Fruit fly (Drosophila melanogaster) whole organism, embryonic: ENCODE measurements around the gene barc.
A peak's percentile ranks its signal among the peaks of the same experiment; 100 is the strongest.

ENCODE experiments used
- Asciz ChIP-seq: fragments of 200-800 bp; sonication (Bioruptor generic); optimal IDR thresholded peaks from 2 replicates; lab custom pipeline; 2017; ENCODE audit warnings: missing biosample characterization, mild to moderate bottlenecking, missing genetic modification characterization, missing genetic modification reagents
- CG11085 ChIP-seq: fragments of 200-800 bp; sonication (Bioruptor generic); IDR thresholded peaks from 2 replicates; pipeline ENCODE4 v1.3.6; 2022; ENCODE audit warnings: missing biosample characterization, missing genetic modification characterization
- CG1233 ChIP-seq: fragments of 200-800 bp; sonication (Bioruptor generic); optimal IDR thresholded peaks from 4 replicates; lab custom pipeline; 2018; ENCODE audit warnings: missing biosample characterization, mild to moderate bottlenecking, missing genetic modification characterization
- CG12769 ChIP-seq: fragments of 200-800 bp; sonication (Bioruptor generic); optimal IDR thresholded peaks from 2 replicates; lab custom pipeline; 2019; ENCODE audit warnings: missing biosample characterization, mild to moderate bottlenecking, missing genetic modification characterization, moderate library complexity
- CG1529 ChIP-seq: fragments of 200-800 bp; sonication (Bioruptor generic); optimal IDR thresholded peaks from 3 replicates; lab custom pipeline; 2018; ENCODE audit warnings: missing biosample characterization, missing genetic modification characterization
- CG18011 ChIP-seq: fragments of 200-800 bp; sonication (Bioruptor generic); optimal IDR thresholded peaks from 2 replicates; lab custom pipeline; 2017; ENCODE audit warnings: missing biosample characterization, missing genetic modification characterization, mild to moderate bottlenecking, moderate library complexity, missing genotype
- CG2116 ChIP-seq: fragments of 200-800 bp; sonication (Bioruptor generic); optimal IDR thresholded peaks from 3 replicates; lab custom pipeline; 2018; ENCODE audit warnings: missing biosample characterization, mild to moderate bottlenecking, missing genetic modification characterization
- CG3065 ChIP-seq: fragments of 200-800 bp; sonication (Bioruptor generic); optimal IDR thresholded peaks from 2 replicates; lab custom pipeline; 2016; ENCODE audit warnings: missing biosample characterization, missing genetic modification characterization
- CG32767 ChIP-seq: fragments of 200-800 bp; sonication (Bioruptor generic); IDR thresholded peaks from 2 replicates; pipeline ENCODE4 v1.3.6; 2022; ENCODE audit warnings: missing biosample characterization, missing genetic modification characterization
- CG34422 ChIP-seq: fragments of 200-800 bp; sonication (Bioruptor generic); IDR thresholded peaks from 3 replicates; pipeline ENCODE4 v1.3.6; 2022; ENCODE audit warnings: missing biosample characterization, missing genetic modification characterization
- CG6272 ChIP-seq: fragments of 200-800 bp; sonication (Bioruptor generic); IDR thresholded peaks from 2 replicates; pipeline ENCODE4 v1.3.6; 2022; ENCODE audit warnings: missing biosample characterization, missing genetic modification characterization
- CG7745 ChIP-seq: fragments of 200-800 bp; sonication (Bioruptor generic); optimal IDR thresholded peaks from 2 replicates; lab custom pipeline; 2018; ENCODE audit warnings: missing biosample characterization, mild to moderate bottlenecking, missing genetic modification characterization, moderate library complexity
- CG7786 ChIP-seq: fragments of 200-800 bp; sonication (Bioruptor generic); optimal IDR thresholded peaks from 2 replicates; lab custom pipeline; 2016; ENCODE audit warnings: missing biosample characterization, missing genetic modification characterization
- CG7928 ChIP-seq: fragments of 200-800 bp; sonication (Bioruptor generic); optimal IDR thresholded peaks from 2 replicates; lab custom pipeline; 2017; ENCODE audit warnings: missing biosample characterization, mild to moderate bottlenecking, missing genetic modification characterization
- CG7963 ChIP-seq: fragments of 200-800 bp; sonication (Bioruptor generic); IDR thresholded peaks from 3 replicates; pipeline ENCODE4 v1.3.6; 2022; ENCODE audit warnings: missing biosample characterization, missing genetic modification characterization; ENCODE audit not compliant: partially characterized antibody
- CG8281 ChIP-seq: fragments of 200-800 bp; sonication (Bioruptor generic); optimal IDR thresholded peaks from 2 replicates; lab custom pipeline; 2018; ENCODE audit warnings: missing biosample characterization, mild to moderate bottlenecking, missing genetic modification characterization, moderate library complexity
- CG8290 ChIP-seq, 3 experiments: fragments of 200-800 bp; sonication (Bioruptor generic); optimal IDR thresholded peaks; 2 replicates each; lab custom pipeline; 2016 to 2019; ENCODE audit warnings: missing biosample characterization in 3 of 3, missing genetic modification characterization in 3 of 3, mild to moderate bottlenecking in 2 of 3, moderate library complexity in 1 of 3
- Doc3 ChIP-seq: fragments of 200-800 bp; sonication (Bioruptor generic); IDR thresholded peaks from 3 replicates; pipeline ENCODE4 v1.3.6; 2022; ENCODE audit warnings: missing biosample characterization, missing genetic modification characterization; ENCODE audit not compliant: partially characterized antibody
- Drgx ChIP-seq: fragments of 200-800 bp; sonication (Bioruptor generic); IDR thresholded peaks from 2 replicates; pipeline ENCODE4 v1.3.6; 2022; ENCODE audit warnings: missing biosample characterization, missing genetic modification characterization
- E2f1 ChIP-seq: fragments of 200-800 bp; sonication (Bioruptor generic); IDR thresholded peaks from 2 replicates; pipeline ENCODE4 v1.3.6; 2022; ENCODE audit warnings: missing biosample characterization, missing genetic modification characterization
- Ets97D ChIP-seq: fragments of 200-800 bp; sonication (Bioruptor generic); optimal IDR thresholded peaks from 3 replicates; lab custom pipeline; 2016; ENCODE audit warnings: missing biosample characterization, missing genetic modification characterization
- Hr3 ChIP-seq: fragments of 200-800 bp; sonication (Bioruptor generic); optimal IDR thresholded peaks from 3 replicates; lab custom pipeline; 2016; ENCODE audit warnings: missing biosample characterization, missing genetic modification characterization
- Lim3 ChIP-seq: fragments of 200-800 bp; sonication (Bioruptor generic); IDR thresholded peaks from 2 replicates; pipeline ENCODE4 v1.3.6; 2022; ENCODE audit warnings: missing biosample characterization, missing genetic modification characterization
- Nf-YA ChIP-seq: fragments of 200-800 bp; sonication (Bioruptor generic); IDR thresholded peaks from 2 replicates; pipeline ENCODE4 v1.3.6; 2022; ENCODE audit warnings: missing biosample characterization, missing genetic modification characterization
- Oli ChIP-seq: fragments of 200-800 bp; sonication (Bioruptor generic); optimal IDR thresholded peaks from 2 replicates; lab custom pipeline; 2018; ENCODE audit warnings: missing biosample characterization, mild to moderate bottlenecking, missing genetic modification characterization, moderate library complexity
- Spps ChIP-seq: fragments of 200-800 bp; sonication (Bioruptor generic); optimal IDR thresholded peaks from 2 replicates; lab custom pipeline; 2018; ENCODE audit warnings: missing biosample characterization, mild to moderate bottlenecking, missing genetic modification characterization
- Vsx1 ChIP-seq: fragments of 200-800 bp; sonication (Bioruptor generic); optimal IDR thresholded peaks from 2 replicates; lab custom pipeline; 2017; ENCODE audit warnings: missing biosample characterization, mild to moderate bottlenecking, missing genetic modification characterization, missing genetic modification reagents
- bab2 ChIP-seq: fragments of 200-800 bp; sonication (Bioruptor generic); optimal IDR thresholded peaks from 2 replicates; lab custom pipeline; 2016; ENCODE audit warnings: missing biosample characterization, missing genetic modification characterization
- bcd ChIP-seq: fragments of 200-800 bp; sonication (Bioruptor generic); optimal IDR thresholded peaks from 2 replicates; lab custom pipeline; 2017; ENCODE audit warnings: missing biosample characterization, mild to moderate bottlenecking, missing genetic modification characterization
- bsh ChIP-seq, 2 experiments: fragments of 200-800 bp; sonication (Bioruptor generic); optimal IDR thresholded peaks; 2 replicates each; lab custom pipeline; 2017 to 2018; ENCODE audit warnings: mild to moderate bottlenecking in 2 of 2, missing biosample characterization in 2 of 2, missing genetic modification characterization in 2 of 2, moderate library complexity in 1 of 2
- btn ChIP-seq: fragments of 200-800 bp; sonication (Bioruptor generic); optimal IDR thresholded peaks from 2 replicates; lab custom pipeline; 2016; ENCODE audit warnings: missing biosample characterization, missing genetic modification characterization
- chif ChIP-seq, 2 experiments: fragments of 200-800 bp; sonication (Bioruptor generic); optimal IDR thresholded peaks; 3 replicates each; lab custom pipeline; 2016; ENCODE audit warnings: missing biosample characterization in 2 of 2, missing genetic modification characterization in 2 of 2
- disco-r ChIP-seq: fragments of 200-800 bp; sonication (Bioruptor generic); optimal IDR thresholded peaks from 2 replicates; lab custom pipeline; 2016; ENCODE audit warnings: missing biosample characterization, missing genetic modification characterization
- emc ChIP-seq: fragments of 200-800 bp; sonication (Bioruptor generic); optimal IDR thresholded peaks from 2 replicates; lab custom pipeline; 2016; ENCODE audit warnings: missing biosample characterization, missing genetic modification characterization
- fu2 ChIP-seq: fragments of 200-800 bp; sonication (Bioruptor generic); optimal IDR thresholded peaks from 2 replicates; lab custom pipeline; 2016; ENCODE audit warnings: missing biosample characterization, missing genetic modification characterization
- gem ChIP-seq: fragments of 200-800 bp; sonication (Bioruptor generic); optimal IDR thresholded peaks from 2 replicates; lab custom pipeline; 2019; ENCODE audit warnings: missing biosample characterization, mild to moderate bottlenecking, missing genetic modification characterization, moderate library complexity
- gfzf ChIP-seq: fragments of 200-800 bp; sonication (Bioruptor generic); optimal IDR thresholded peaks from 2 replicates; lab custom pipeline; 2016; ENCODE audit warnings: missing biosample characterization, mild to moderate bottlenecking, missing genetic modification characterization, moderate library complexity
- ind ChIP-seq: fragments of 200-800 bp; sonication (Bioruptor generic); optimal IDR thresholded peaks from 3 replicates; lab custom pipeline; 2016; ENCODE audit warnings: missing biosample characterization, missing genetic modification characterization
- kni ChIP-seq: fragments of 200-800 bp; sonication (Bioruptor generic); optimal IDR thresholded peaks from 3 replicates; lab custom pipeline; 2017; ENCODE audit warnings: mild to moderate bottlenecking, missing biosample characterization, missing genetic modification reagents, missing genetic modification characterization
- knrl ChIP-seq: fragments of 200-800 bp; sonication (Bioruptor generic); IDR thresholded peaks from 3 replicates; pipeline ENCODE4 v1.3.6; 2022; ENCODE audit warnings: missing biosample characterization, missing genetic modification characterization; ENCODE audit not compliant: partially characterized antibody
- lov ChIP-seq, 2 experiments: fragments of 200-800 bp in 1 of 2; fragments of >200 bp in 1 of 2; sonication (Bioruptor generic) in 1 of 2; IDR thresholded peaks in 1 of 2; optimal IDR thresholded peaks in 1 of 2; 2 replicates in 1 of 2; 3 replicates in 1 of 2; pipeline versions ENCODE4 v1.3.6 to Lab custom; 2017 to 2022; ENCODE audit warnings: missing biosample characterization in 1 of 2, missing genetic modification characterization in 1 of 2
- nerfin-2 ChIP-seq: fragments of 200-800 bp; sonication (Bioruptor generic); IDR thresholded peaks from 2 replicates; pipeline ENCODE4 v1.3.6; 2022; ENCODE audit warnings: missing biosample characterization, missing genetic modification characterization; ENCODE audit not compliant: partially characterized antibody
- pfk ChIP-seq: fragments of 200-800 bp; sonication (Bioruptor generic); optimal IDR thresholded peaks from 2 replicates; lab custom pipeline; 2018; ENCODE audit warnings: missing biosample characterization, mild to moderate bottlenecking, missing genetic modification characterization, moderate library complexity
- pho ChIP-seq: fragments of 200-800 bp; sonication (Bioruptor generic); optimal IDR thresholded peaks from 2 replicates; lab custom pipeline; 2016; ENCODE audit warnings: missing biosample characterization, missing genetic modification characterization
- run ChIP-seq: fragments of 200-800 bp; sonication (Bioruptor generic); optimal IDR thresholded peaks from 3 replicates; lab custom pipeline; 2018; ENCODE audit warnings: missing biosample characterization, mild to moderate bottlenecking, missing genetic modification characterization
- schlank ChIP-seq: fragments of 200-800 bp; sonication (Bioruptor generic); optimal IDR thresholded peaks from 2 replicates; lab custom pipeline; 2018; ENCODE audit warnings: missing biosample characterization, mild to moderate bottlenecking, missing genetic modification characterization
- sd ChIP-seq: fragments of 200-800 bp; sonication (Bioruptor generic); optimal IDR thresholded peaks from 3 replicates; lab custom pipeline; 2018; ENCODE audit warnings: missing biosample characterization, mild to moderate bottlenecking, missing genetic modification characterization, moderate library complexity
- sisA ChIP-seq: fragments of 200-800 bp; sonication (Bioruptor generic); IDR thresholded peaks from 2 replicates; pipeline ENCODE4 v1.3.6; 2022; ENCODE audit warnings: missing biosample characterization, missing genetic modification characterization
- wek ChIP-seq: fragments of 200-800 bp; sonication (Bioruptor generic); optimal IDR thresholded peaks from 3 replicates; lab custom pipeline; 2018; ENCODE audit warnings: missing biosample characterization, mild to moderate bottlenecking, missing genetic modification characterization, moderate library complexity

The barc gene

DNA sequence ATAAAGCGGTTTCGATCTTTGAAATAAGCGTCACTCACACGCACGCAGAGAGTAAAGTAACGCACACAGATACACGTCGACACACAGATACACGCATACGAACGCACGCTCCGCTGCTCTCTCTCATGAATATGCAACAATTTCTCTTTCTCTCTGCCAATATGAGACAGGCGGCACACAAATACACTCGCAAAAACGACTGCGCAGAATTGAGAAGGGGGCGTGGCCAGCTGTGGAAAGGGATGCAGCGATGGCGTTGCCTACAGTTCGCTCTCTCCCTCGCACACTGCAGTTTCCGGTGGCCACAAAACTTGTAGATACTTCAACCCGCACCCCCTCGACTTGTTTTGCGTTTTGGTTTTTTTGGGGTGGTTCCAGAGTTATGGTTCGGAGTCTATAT lies 46.7 kb upstream of the barc start (continued):
- peak; percentile 67 for TF ChIP-seq kni (GFP tag; lab: Kevin White, UChicago)
- TF ChIP-seq sd, result no peak
- no peak for TF ChIP-seq Oli (tag; lab: Kevin White, UChicago)
- peak; percentile 20 for TF ChIP-seq pfk (GFP tag; lab: Kevin White, UChicago)
- TF ChIP-seq btn, result no peak
- TF ChIP-seq ind (GFP tag; lab: Kevin White, UChicago), result no peak
- TF ChIP-seq CG32767, result peak; percentile 68; the same call in 1 of the 2 replicates
- peak; percentile 97 for TF ChIP-seq Ets97D
- peak in 1 of 2 experiments; percentile 40 for TF ChIP-seq bsh (GFP tag; optimal IDR thresholded peaks at IDR 0.05; lab: Kevin White, UChicago)
- TF ChIP-seq wek, result peak; percentile 65
- peak; percentile 30 for TF ChIP-seq bcd (GFP tag; lab: Kevin White, UChicago)
- TF ChIP-seq nerfin-2, result no peak
- TF ChIP-seq CG8281 (tag; lab: Kevin White, UChicago), result no peak
- TF ChIP-seq Vsx1 (GFP tag; lab: Kevin White, UChicago), result no peak
- TF ChIP-seq CG8290 (GFP tag; optimal IDR thresholded peaks at IDR 0.05; lab: Kevin White, UChicago), result no peak
- TF ChIP-seq CG8290 (tag; optimal IDR thresholded peaks at IDR 0.05; lab: Kevin White, UChicago), result peak in 1 of 2 experiments; percentile 24
- TF ChIP-seq Doc3 (GFP tag; lab: Robert Waterston, UW), result no peak
- no peak for TF ChIP-seq CG34422
- TF ChIP-seq CG7928 (GFP tag; lab: Kevin White, UChicago), result no peak
- TF ChIP-seq CG6272 (GFP tag; lab: Robert Waterston, UW), result no peak
- TF ChIP-seq CG7745, result no peak
- TF ChIP-seq CG18011 (GFP tag; lab: Kevin White, UChicago), result no peak
- TF ChIP-seq CG7786 (GFP tag; lab: Kevin White, UChicago), result no peak
- TF ChIP-seq CG1233 (GFP tag; lab: Kevin White, UChicago), result peak; percentile 68
- TF ChIP-seq E2f1 (GFP tag; lab: Robert Waterston, UW), result no peak
- TF ChIP-seq Spps (tag; lab: Kevin White, UChicago), result no peak
- TF ChIP-seq Asciz (GFP tag; lab: Kevin White, UChicago), result peak; percentile 63
- TF ChIP-seq sisA (GFP tag; lab: Robert Waterston, UW), result no peak
- no peak for TF ChIP-seq CG7963 (GFP tag; lab: Robert Waterston, UW)
- no peak for TF ChIP-seq emc
- TF ChIP-seq CG1529 (GFP tag; lab: Kevin White, UChicago), result peak; percentile 50
- TF ChIP-seq fu2 (GFP tag; lab: Kevin White, UChicago), result no peak
- TF ChIP-seq knrl (GFP tag; lab: Robert Waterston, UW), result no peak
- no peak for TF ChIP-seq gfzf (GFP tag; lab: Kevin White, UChicago)
- peak; percentile 43; the same call in 1 of the 2 replicates for TF ChIP-seq Drgx (GFP tag; lab: Robert Waterston, UW)
- peak; percentile 12 for TF ChIP-seq CG2116 (GFP tag; lab: Kevin White, UChicago)
- no peak for TF ChIP-seq pho (GFP tag; lab: Kevin White, UChicago)
- TF ChIP-seq Nf-YA (GFP tag; lab: Robert Waterston, UW), result peak; percentile 86
- no peak for TF ChIP-seq disco-r (GFP tag; lab: Kevin White, UChicago)
- no peak for TF ChIP-seq lov (optimal IDR thresholded peaks at IDR 0.05; lab: Kevin White, UChicago)
- TF ChIP-seq lov (GFP tag; IDR thresholded peaks at IDR 0.05; lab: Robert Waterston, UW), result peak; percentile 79; the same call in 1 of the 3 replicates
- peak; percentile 76 for TF ChIP-seq CG3065
- no peak for TF ChIP-seq gem (tag; lab: Kevin White, UChicago)
- TF ChIP-seq chif (GFP tag; optimal IDR thresholded peaks at IDR 0.05; lab: Kevin White, UChicago), result no peak
- no peak for TF ChIP-seq Hr3 (GFP tag; lab: Kevin White, UChicago)
- TF ChIP-seq CG11085, result no peak
- TF ChIP-seq schlank (tag; lab: Kevin White, UChicago), result no peak
- no peak for TF ChIP-seq run (tag; lab: Kevin White, UChicago)
- TF ChIP-seq CG12769 (tag; lab: Kevin White, UChicago), result no peak
- TF ChIP-seq bab2, result no peak
- no peak for TF ChIP-seq Lim3
